Fruit fly (Drosophila melanogaster) whole organism, embryonic: Measurements from ENCODE around the gene CG34283.

ENCODE experiments used
- CG7271 ChIP-seq: fragments of 200-800 bp; sonication (Bioruptor generic); optimal IDR thresholded peaks from 2 replicates; lab custom pipeline; 2018; ENCODE audit warnings: missing biosample characterization, mild to moderate bottlenecking, missing genetic modification characterization, moderate library complexity
- nerfin-2 ChIP-seq: fragments of 200-800 bp; sonication (Bioruptor generic); IDR thresholded peaks from 2 replicates; pipeline ENCODE4 v1.3.6; 2022; ENCODE audit warnings: missing biosample characterization, missing genetic modification characterization; ENCODE audit not compliant: partially characterized antibody
- odd ChIP-seq: fragments of 200-800 bp; sonication (Bioruptor generic); optimal IDR thresholded peaks from 2 replicates; lab custom pipeline; 2017; ENCODE audit warnings: missing biosample characterization, mild to moderate bottlenecking, missing genetic modification characterization
- tin ChIP-seq: fragments of 200-800 bp; sonication (Bioruptor generic); optimal IDR thresholded peaks from 3 replicates; lab custom pipeline; 2016; ENCODE audit warnings: missing biosample characterization, missing genetic modification characterization

DNA sequence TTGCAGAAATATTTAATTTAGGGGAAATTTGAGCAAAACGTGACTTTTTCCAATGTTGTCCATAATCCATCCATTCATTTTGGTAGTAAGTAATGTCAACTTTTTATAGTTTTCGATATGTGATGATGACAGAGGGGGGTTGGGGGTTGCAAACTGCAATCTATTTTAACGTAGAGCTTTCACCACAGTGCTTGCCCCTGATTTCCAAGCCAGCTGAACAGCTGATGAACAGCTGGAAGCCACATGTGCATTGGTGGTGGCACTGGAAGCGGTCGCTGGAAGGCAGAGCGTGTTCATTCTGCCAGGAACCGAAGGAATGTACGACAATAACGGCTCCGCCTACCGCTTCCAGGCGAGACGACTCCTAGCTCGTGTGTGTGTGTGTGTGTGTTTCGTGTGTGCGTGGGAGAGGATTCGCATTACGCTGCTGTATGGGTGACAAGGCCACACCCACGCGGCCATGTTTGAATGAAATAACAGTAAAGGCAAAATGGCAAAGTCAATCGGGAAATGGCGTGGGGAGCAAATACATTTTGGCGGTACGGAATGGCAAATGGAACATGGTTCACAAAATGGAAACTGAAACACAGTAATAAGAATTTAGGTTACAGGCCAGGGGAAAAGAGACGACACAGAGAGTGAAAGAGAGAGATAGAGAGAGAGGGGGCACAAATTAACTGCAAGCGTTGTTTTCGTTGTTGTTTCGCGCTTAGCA lies 23.4 kb downstream of the CG34283 start:
- no peak for TF ChIP-seq nerfin-2 (GFP tag; lab: Robert Waterston, UW)
- no peak for TF ChIP-seq odd (GFP tag; lab: Kevin White, UChicago)
- TF ChIP-seq tin (GFP tag; lab: Kevin White, UChicago) = no peak
- no peak for TF ChIP-seq CG7271 (tag; lab: Kevin White, UChicago)
